Worm (Caenorhabditis elegans): ENCODE measurements around the gene srd-2.

Gene srd-2

ce11 chrII:10174338-10174737 lies 13.4 kb downstream of the srd-2 start, which contains the start of gene F33H1.4 (continued):
- TF ChIP-seq lin-35 (GFP tag; optimal IDR thresholded peaks at IDR 0.05) (no peak), Y79H2A.3 (GFP tag; conservative IDR thresholded peaks at IDR 0.05) (no peak), lin-54 (GFP tag; optimal IDR thresholded peaks at IDR 0.05) (peak; percentile 45), tlf-1 (GFP tag; optimal IDR thresholded peaks at IDR 0.05) (peak; percentile 4), ztf-6 (GFP tag; IDR thresholded peaks at IDR 0.05) (no peak), snpc-4 (GFP tag; optimal IDR thresholded peaks at IDR 0.05) (no peak), snpc-4 (tag; optimal IDR thresholded peaks at IDR 0.05) (peak in 1 of 4 experiments; percentile 6), ztf-22 (GFP tag; optimal IDR thresholded peaks at IDR 0.05) (no peak), egl-18 (GFP tag; IDR thresholded peaks at IDR 0.05) (no peak), K12H6.12 (tag; optimal IDR thresholded peaks at IDR 0.05) (no peak), F49E8.2 (tag; optimal IDR thresholded peaks at IDR 0.05; ENCODE audit: insufficient read depth) (peak; percentile 60), dox-1 (GFP tag; IDR thresholded peaks at IDR 0.05) (peak; percentile 5; the same call in 1 of the 2 replicates), Y53G8AR.9 (GFP tag; conservative IDR thresholded peaks at IDR 0.05) (no peak), hmg-1.2 (GFP tag; IDR thresholded peaks at IDR 0.05) (peak; percentile 97), let-607 (tag; optimal IDR thresholded peaks at IDR 0.05) (no peak), akir-1 (GFP tag; optimal IDR thresholded peaks at IDR 0.05) (no peak), madf-8 (GFP tag; conservative IDR thresholded peaks at IDR 0.05) (no peak), ama-1 (optimal IDR thresholded peaks at IDR 0.05) (no peak), ama-1 (GFP tag; optimal IDR thresholded peaks at IDR 0.05) (no peak), D2030.7 (GFP tag; IDR thresholded peaks at IDR 0.05) (peak; percentile 57), sdz-38 (tag; optimal IDR thresholded peaks at IDR 0.05) (no peak), hrde-1 (tag; optimal IDR thresholded peaks at IDR 0.05; ENCODE audit: borderline replicate concordance) (no peak), repo-1 (tag; optimal IDR thresholded peaks at IDR 0.05) (peak; percentile 26), F23B12.7 (tag; optimal IDR thresholded peaks at IDR 0.05; ENCODE audit: insufficient read depth) (no peak), unc-130 (GFP tag; optimal IDR thresholded peaks at IDR 0.05) (peak; percentile 31), attf-5 (GFP tag; optimal IDR thresholded peaks at IDR 0.05) (peak; percentile 44), Y95B8A.8 (GFP tag; IDR thresholded peaks at IDR 0.05) (0 out of 2 replicates have a peak, but pooled peaks have one; percentile 41), hlh-12 (tag; optimal IDR thresholded peaks at IDR 0.05) (no peak), tbp1 (GFP tag; optimal IDR thresholded peaks at IDR 0.05) (peak; percentile 41), F22D6.2 (tag; optimal IDR thresholded peaks at IDR 0.05) (no peak), snpc-3.4 (tag; optimal IDR thresholded peaks at IDR 0.05) (peak; percentile 8), F33H1.4 (GFP tag; IDR thresholded peaks at IDR 0.05) (peak; percentile 80), Y67H2A.10 (GFP tag; conservative IDR thresholded peaks at IDR 0.05) (no peak), somi-1 (GFP tag; optimal IDR thresholded peaks at IDR 0.05) (no peak), rpc-1 (optimal IDR thresholded peaks at IDR 0.05) (no peak), rpc-1 (tag; optimal IDR thresholded peaks at IDR 0.05) (no peak), nhr-27 (tag; optimal IDR thresholded peaks at IDR 0.05) (no peak), lsl-1 (GFP tag; optimal IDR thresholded peaks at IDR 0.05) (peak; percentile 33), dpl-1 (GFP tag; optimal IDR thresholded peaks at IDR 0.05) (no peak), ceh-100 (GFP tag; IDR thresholded peaks at IDR 0.05) (peak; percentile 12; the same call in 1 of the 2 replicates), chd-7 (tag; optimal IDR thresholded peaks at IDR 0.05) (no peak), mes-4 (tag; optimal IDR thresholded peaks at IDR 0.05) (no peak), ztf-26 (tag; optimal IDR thresholded peaks at IDR 0.05) (no peak), mxl-1 (tag; optimal IDR thresholded peaks at IDR 0.05) (no peak), B0336.3 (GFP tag; IDR thresholded peaks at IDR 0.05) (0 out of 2 replicates have a peak, but pooled peaks have one; percentile 48), attf-6 (GFP tag; IDR thresholded peaks at IDR 0.05) (no peak), aptf-2 (GFP tag; conservative IDR thresholded peaks at IDR 0.05) (no peak), ztf-3 (GFP tag; optimal IDR thresholded peaks at IDR 0.05) (no peak), mcd-1 (GFP tag; IDR thresholded peaks at IDR 0.05) (peak; percentile 59), madf-3 (GFP tag; IDR thresholded peaks at IDR 0.05) (peak; percentile 91)
